Worm (Caenorhabditis elegans): ENCODE results near the gene F26D2.16.

DNA sequence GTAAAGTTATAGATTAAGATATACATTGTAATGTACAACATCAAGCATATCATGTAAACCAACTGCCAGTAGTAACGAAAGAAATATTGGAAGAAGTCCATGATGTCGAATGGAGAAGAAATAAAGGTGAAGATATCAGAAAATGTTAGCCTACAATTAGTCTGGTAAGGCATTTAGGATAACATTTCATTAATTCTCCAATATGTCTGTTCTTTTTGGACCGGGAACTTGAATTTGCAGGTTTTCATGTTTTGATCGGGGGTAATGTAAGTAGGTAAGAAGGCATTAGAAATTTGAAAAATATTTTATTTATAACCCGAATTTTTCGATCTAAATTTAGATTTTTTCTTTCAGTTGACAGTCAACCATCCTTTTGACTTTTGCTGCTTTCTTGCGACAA lies 25.9 kb downstream of the F26D2.16 start, which contains the start of gene srd-63:
- no peak for TF ChIP-seq ztf-29 (GFP tag; IDR thresholded peaks at IDR 0.05)
- TF ChIP-seq flt-1 (GFP tag; IDR thresholded peaks at IDR 0.05): no peak
- no peak for TF ChIP-seq klf-2 (GFP tag; conservative IDR thresholded peaks at IDR 0.05)
- no peak for TF ChIP-seq med-1 (GFP tag; optimal IDR thresholded peaks at IDR 0.05; ENCODE audit: insufficient read depth)

Measured in whole organism, midembryonic.